Worm (Caenorhabditis elegans) whole organism, L4/young adult: Measurements from ENCODE around the gene Y22D7AL.16.

ENCODE experiments used
- W03F9.2 ChIP-seq: fragments of 150-350 bp; optimal IDR thresholded peaks from 2 replicates; lab custom pipeline; 2014; ENCODE audit warnings: missing biosample characterization, missing genetic modification characterization
- dao-5 ChIP-seq: sonication (generic microtip); optimal IDR thresholded peaks from 2 replicates; lab custom pipeline; 2016; ENCODE audit warnings: missing genotype, missing genetic modification characterization, moderate library complexity, missing compliant biosample characterization
- him-1 ChIP-seq: sonication (generic microtip); optimal IDR thresholded peaks from 2 replicates; lab custom pipeline; 2016; ENCODE audit warnings: missing genotype, missing genetic modification reagents, missing genetic modification characterization, missing compliant biosample characterization

- TF ChIP-seq W03F9.2 (tag; lab: Kevin White, UChicago) (no peak), him-1 (tag; lab: Kevin White, UChicago) (no peak), dao-5 (tag; lab: Kevin White, UChicago) (no peak)
These were observed 2.6 kb downstream of the Y22D7AL.16 start for ce11 chrIII:1662405-1662804.
